Fruit fly (Drosophila melanogaster) S2 (cell line): ENCODE measurements around the gene CG44001.

ENCODE experiments used
- CG8478 ChIP-seq: fragments of >200 bp; optimal IDR thresholded peaks from 2 replicates; lab custom pipeline; 2018
- CTCF ChIP-seq, 2 experiments: fragments of >200 bp; optimal IDR thresholded peaks; 2 replicates each; lab custom pipeline; 2018

DNA sequence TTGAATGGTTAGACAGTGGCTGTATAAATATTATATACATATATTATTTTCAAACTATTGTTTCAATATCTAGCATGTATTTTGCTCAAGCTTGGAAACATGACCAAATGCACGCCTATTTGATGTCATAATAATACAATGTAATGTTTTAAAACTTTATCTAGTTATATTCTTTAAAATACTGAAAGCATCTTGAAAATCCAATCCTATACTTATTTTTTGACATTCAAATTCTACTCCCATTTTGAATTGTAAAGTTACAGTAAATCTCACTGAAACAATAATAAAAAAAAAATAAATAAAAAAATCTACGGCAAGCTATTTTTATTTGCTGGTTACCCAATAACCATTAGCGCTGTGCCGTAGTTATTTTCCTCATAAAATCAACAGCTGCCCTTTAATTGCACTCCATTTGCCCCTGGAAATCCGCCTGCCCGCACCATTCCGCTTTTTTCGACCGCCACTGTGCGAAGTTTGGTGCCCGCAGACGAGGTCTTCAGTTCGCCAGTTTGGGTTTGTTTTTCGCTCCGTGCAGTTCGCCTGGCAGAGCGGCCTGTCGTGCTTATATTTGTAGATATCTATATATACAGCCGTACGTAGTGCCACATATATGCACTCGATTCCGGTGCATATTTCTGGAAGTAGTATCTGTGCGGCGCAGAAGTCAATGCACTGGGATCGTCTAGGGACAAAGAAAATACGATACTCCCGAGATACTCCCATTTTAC lies 2.0 kb downstream of the CG44001 start:
- no peak for TF ChIP-seq CG8478
- TF ChIP-seq CTCF (optimal IDR thresholded peaks at IDR 0.05; lab: Kevin White, UChicago), result no peak
